Fruit fly (Drosophila melanogaster) whole organism, embryonic: ENCODE measurements around the gene Sec61alpha.

Source experiments
- Bteb2 ChIP-seq: fragments of 200-800 bp; sonication (Bioruptor generic); optimal IDR thresholded peaks from 2 replicates; lab custom pipeline; 2016; ENCODE audit warnings: missing biosample characterization, missing genetic modification characterization
- CG10543 ChIP-seq: fragments of 200-800 bp; sonication (Bioruptor generic); optimal IDR thresholded peaks from 3 replicates; lab custom pipeline; 2017; ENCODE audit warnings: missing biosample characterization, mild to moderate bottlenecking, missing genetic modification characterization, moderate library complexity
- CG10979 ChIP-seq: fragments of 200-800 bp; sonication (Bioruptor generic); optimal IDR thresholded peaks from 2 replicates; lab custom pipeline; 2018; ENCODE audit warnings: missing biosample characterization, mild to moderate bottlenecking, missing genetic modification characterization, moderate library complexity
- CG11093 ChIP-seq: fragments of 200-800 bp; sonication (Bioruptor generic); IDR thresholded peaks from 3 replicates; pipeline ENCODE4 v1.3.6; 2022; ENCODE audit warnings: missing biosample characterization, missing genetic modification characterization
- CG11398 ChIP-seq: fragments of 200-800 bp; sonication (Bioruptor generic); optimal IDR thresholded peaks from 2 replicates; lab custom pipeline; 2016; ENCODE audit warnings: missing biosample characterization, missing genetic modification characterization
- CG12391 ChIP-seq: fragments of 200-800 bp; sonication (Bioruptor generic); optimal IDR thresholded peaks from 3 replicates; lab custom pipeline; 2018; ENCODE audit warnings: missing biosample characterization, mild to moderate bottlenecking, missing genetic modification characterization, moderate library complexity
- CG14050 ChIP-seq: fragments of 200-800 bp; sonication (Bioruptor generic); IDR thresholded peaks from 3 replicates; pipeline ENCODE4 v1.3.6; 2022; ENCODE audit warnings: missing biosample characterization, missing genetic modification characterization
- CG1647 ChIP-seq: fragments of 200-800 bp; sonication (Bioruptor generic); optimal IDR thresholded peaks from 3 replicates; lab custom pipeline; 2016; ENCODE audit warnings: missing biosample characterization, missing genetic modification characterization
- CG17359 ChIP-seq: fragments of 200-800 bp; sonication (Bioruptor generic); optimal IDR thresholded peaks from 3 replicates; lab custom pipeline; 2018; ENCODE audit warnings: missing biosample characterization, mild to moderate bottlenecking, missing genetic modification characterization, moderate library complexity
- CG1832 ChIP-seq: fragments of 200-800 bp; sonication (Bioruptor generic); optimal IDR thresholded peaks from 2 replicates; lab custom pipeline; 2017; ENCODE audit warnings: missing biosample characterization, mild to moderate bottlenecking, missing genetic modification characterization, inconsistent platforms
- CG30431 ChIP-seq: fragments of 200-800 bp; sonication (Bioruptor generic); optimal IDR thresholded peaks from 2 replicates; lab custom pipeline; 2017; ENCODE audit warnings: missing biosample characterization, missing genetic modification characterization
- CG31388 ChIP-seq: fragments of 200-800 bp; sonication (Bioruptor generic); optimal IDR thresholded peaks from 2 replicates; lab custom pipeline; 2016; ENCODE audit warnings: missing biosample characterization, missing genetic modification characterization
- CG32767 ChIP-seq: fragments of 200-800 bp; sonication (Bioruptor generic); IDR thresholded peaks from 2 replicates; pipeline ENCODE4 v1.3.6; 2022; ENCODE audit warnings: missing biosample characterization, missing genetic modification characterization
- CG34224 ChIP-seq: fragments of 200-800 bp; sonication (Bioruptor generic); IDR thresholded peaks from 3 replicates; pipeline ENCODE4 v1.3.6; 2022; ENCODE audit warnings: missing biosample characterization, missing genetic modification characterization; ENCODE audit not compliant: partially characterized antibody
- CG5245 ChIP-seq: fragments of 200-800 bp; sonication (Bioruptor generic); optimal IDR thresholded peaks from 3 replicates; lab custom pipeline; 2016; ENCODE audit warnings: missing biosample characterization, missing genetic modification characterization
- CG5953 ChIP-seq: fragments of 200-800 bp; sonication (Bioruptor generic); IDR thresholded peaks from 2 replicates; pipeline ENCODE4 v1.3.6; 2022; ENCODE audit warnings: missing biosample characterization, missing genetic modification characterization
- CG6683 ChIP-seq: fragments of 200-800 bp; sonication (Bioruptor generic); optimal IDR thresholded peaks from 2 replicates; lab custom pipeline; 2017; ENCODE audit warnings: missing biosample characterization, mild to moderate bottlenecking, missing genetic modification characterization, missing genetic modification reagents
- CG9817 ChIP-seq: fragments of 200-800 bp; sonication (Bioruptor generic); optimal IDR thresholded peaks from 2 replicates; lab custom pipeline; 2018; ENCODE audit warnings: missing biosample characterization, mild to moderate bottlenecking, missing genetic modification characterization, moderate library complexity
- Camta ChIP-seq: fragments of 200-800 bp; sonication (Bioruptor generic); optimal IDR thresholded peaks from 2 replicates; lab custom pipeline; 2016; ENCODE audit warnings: missing biosample characterization, missing genetic modification characterization
- E2f2 ChIP-seq: fragments of 200-800 bp; sonication (Bioruptor generic); IDR thresholded peaks from 2 replicates; pipeline ENCODE4 v1.3.6; 2022; ENCODE audit warnings: missing biosample characterization, missing genetic modification characterization
- Eip74EF ChIP-seq, 2 experiments: fragments of 200-800 bp in 1 of 2; fragments of >200 bp in 1 of 2; sonication (Bioruptor generic) in 1 of 2; optimal IDR thresholded peaks; 2 replicates each; lab custom pipeline; 2017 to 2019; ENCODE audit warnings: missing biosample characterization in 2 of 2, missing genetic modification characterization in 2 of 2, mild to moderate bottlenecking in 1 of 2, moderate library complexity in 1 of 2
- Fer1 ChIP-seq: fragments of 200-800 bp; sonication (Bioruptor generic); optimal IDR thresholded peaks from 2 replicates; lab custom pipeline; 2017; ENCODE audit warnings: missing biosample characterization, mild to moderate bottlenecking, missing genetic modification characterization
- Fer3 ChIP-seq: fragments of 200-800 bp; sonication (Bioruptor generic); optimal IDR thresholded peaks from 2 replicates; lab custom pipeline; 2018; ENCODE audit warnings: missing biosample characterization, mild to moderate bottlenecking, missing genetic modification characterization, moderate library complexity
- GATAe ChIP-seq: fragments of 200-800 bp; sonication (Bioruptor generic); conservative IDR thresholded peaks from 2 replicates; pipeline ENCODE4 v1.3.6; 2022; ENCODE audit warnings: missing biosample characterization, missing genetic modification characterization
- Meics ChIP-seq: fragments of 200-800 bp; sonication (Bioruptor generic); optimal IDR thresholded peaks from 2 replicates; lab custom pipeline; 2017; ENCODE audit warnings: missing biosample characterization, mild to moderate bottlenecking, missing genetic modification characterization
- Mes4 ChIP-seq: fragments of 200-800 bp; sonication (Bioruptor generic); optimal IDR thresholded peaks from 2 replicates; lab custom pipeline; 2016; ENCODE audit warnings: missing biosample characterization, missing genetic modification characterization
- NC2α ChIP-seq: fragments of 200-800 bp; sonication (Bioruptor generic); optimal IDR thresholded peaks from 2 replicates; lab custom pipeline; 2016; ENCODE audit warnings: missing biosample characterization, missing genetic modification characterization
- NFAT ChIP-seq: fragments of 200-800 bp; sonication (Bioruptor generic); IDR thresholded peaks from 2 replicates; pipeline ENCODE4 v1.3.6; 2022; ENCODE audit warnings: missing biosample characterization, missing genetic modification characterization
- Side ChIP-seq: fragments of 200-800 bp; sonication (Bioruptor generic); optimal IDR thresholded peaks from 2 replicates; lab custom pipeline; 2016; ENCODE audit warnings: missing biosample characterization, missing genetic modification characterization
- Sry-δ ChIP-seq: fragments of 200-800 bp; sonication (Bioruptor generic); optimal IDR thresholded peaks from 2 replicates; lab custom pipeline; 2016; ENCODE audit warnings: missing biosample characterization, missing genetic modification characterization
- YL-1 ChIP-seq: fragments of 200-800 bp; sonication (Bioruptor generic); optimal IDR thresholded peaks from 3 replicates; lab custom pipeline; 2017; ENCODE audit warnings: missing biosample characterization, mild to moderate bottlenecking, missing genetic modification characterization
- amos ChIP-seq: fragments of 200-800 bp; sonication (Bioruptor generic); IDR thresholded peaks from 2 replicates; pipeline ENCODE4 v1.3.6; 2022; ENCODE audit warnings: missing biosample characterization, missing genetic modification characterization; ENCODE audit not compliant: partially characterized antibody
- crp ChIP-seq, 2 experiments: fragments of 200-800 bp; sonication (Bioruptor generic); optimal IDR thresholded peaks; 2 replicates in 1 of 2; 3 replicates in 1 of 2; lab custom pipeline; 2017; ENCODE audit warnings: missing biosample characterization in 2 of 2, missing genetic modification characterization in 2 of 2, mild to moderate bottlenecking in 1 of 2, moderate library complexity in 1 of 2
- gfzf ChIP-seq: fragments of 200-800 bp; sonication (Bioruptor generic); optimal IDR thresholded peaks from 2 replicates; lab custom pipeline; 2016; ENCODE audit warnings: missing biosample characterization, mild to moderate bottlenecking, missing genetic modification characterization, moderate library complexity
- jigr1 ChIP-seq: fragments of 200-800 bp; sonication (Bioruptor generic); IDR thresholded peaks from 3 replicates; pipeline ENCODE4 v1.3.6; 2022; ENCODE audit warnings: missing biosample characterization, missing genetic modification characterization
- kay ChIP-seq: fragments of 200-800 bp; sonication (Bioruptor generic); optimal IDR thresholded peaks from 2 replicates; lab custom pipeline; 2016; ENCODE audit warnings: missing biosample characterization, missing genetic modification characterization
- knrl ChIP-seq: fragments of 200-800 bp; sonication (Bioruptor generic); IDR thresholded peaks from 3 replicates; pipeline ENCODE4 v1.3.6; 2022; ENCODE audit warnings: missing biosample characterization, missing genetic modification characterization; ENCODE audit not compliant: partially characterized antibody
- lbe ChIP-seq: fragments of 200-800 bp; sonication (Bioruptor generic); optimal IDR thresholded peaks from 2 replicates; lab custom pipeline; 2016; ENCODE audit warnings: missing biosample characterization, mild to moderate bottlenecking, missing genetic modification characterization
- nom ChIP-seq: fragments of 200-800 bp; sonication (Bioruptor generic); optimal IDR thresholded peaks from 2 replicates; lab custom pipeline; 2017; ENCODE audit warnings: missing biosample characterization, missing genetic modification characterization, mild to moderate bottlenecking, moderate library complexity, missing genetic modification reagents
- otp ChIP-seq: fragments of 200-800 bp; sonication (Bioruptor generic); IDR thresholded peaks from 3 replicates; pipeline ENCODE4, ENCODE4 v1.3.6; 2022; ENCODE audit warnings: missing biosample characterization, missing genetic modification characterization
- pan ChIP-seq, 4 experiments: fragments of >200 bp in 3 of 4; fragments of 200-800 bp in 1 of 4; sonication (Bioruptor generic) in 1 of 4; optimal IDR thresholded peaks in 3 of 4; IDR thresholded peaks in 1 of 4; 2 replicates each; pipeline versions ENCODE4 v1.3.6 to Lab custom; 2017 to 2022; ENCODE audit warnings: missing biosample characterization in 2 of 4, missing genetic modification characterization in 2 of 4, mixed read lengths in 1 of 4
- pita ChIP-seq: fragments of 200-800 bp; sonication (Bioruptor generic); optimal IDR thresholded peaks from 2 replicates; lab custom pipeline; 2017; ENCODE audit warnings: missing biosample characterization, mild to moderate bottlenecking, missing genetic modification characterization
- pzg ChIP-seq: fragments of 200-800 bp; sonication (Bioruptor generic); optimal IDR thresholded peaks from 3 replicates; lab custom pipeline; 2018; ENCODE audit warnings: missing biosample characterization, mild to moderate bottlenecking, missing genetic modification characterization, moderate library complexity
- row ChIP-seq: fragments of 200-800 bp; sonication (Bioruptor generic); IDR thresholded peaks from 3 replicates; pipeline ENCODE4 v1.3.6; 2022; ENCODE audit warnings: missing biosample characterization, missing genetic modification characterization
- tna ChIP-seq: fragments of 200-800 bp; sonication (Bioruptor generic); IDR thresholded peaks from 2 replicates; pipeline ENCODE4 v1.3.6; 2022; ENCODE audit warnings: missing biosample characterization, missing genetic modification characterization; ENCODE audit not compliant: partially characterized antibody
- trem ChIP-seq: fragments of 200-800 bp; optimal IDR thresholded peaks from 3 replicates; lab custom pipeline; 2019; ENCODE audit warnings: missing biosample characterization, mild to moderate bottlenecking, missing genetic modification characterization, moderate library complexity
- usp ChIP-seq: fragments of >200 bp; optimal IDR thresholded peaks from 2 replicates; lab custom pipeline; 2017; ENCODE audit warnings: missing biosample characterization, missing genetic modification characterization

Sec61alpha gene

dm6 chr2L:6480212-6480994, at the start of gene Sec61alpha, which contains the start of gene Daxx (continued):
- TF ChIP-seq CG5245 (GFP tag; lab: Kevin White, UChicago) (peak; percentile 40), CG11398 (GFP tag; lab: Kevin White, UChicago) (peak; percentile 64), CG12391 (tag; lab: Kevin White, UChicago) (peak; percentile 87), trem (tag; lab: Kevin White, UChicago) (peak; percentile 74), usp (GFP tag; lab: Kevin White, UChicago) (no peak), NC2α (GFP tag; lab: Kevin White, UChicago) (peak; percentile 16), Mes4 (GFP tag; lab: Kevin White, UChicago) (peak; percentile 65), CG14050 (GFP tag; lab: Robert Waterston, UW) (peak; percentile 76), Bteb2 (GFP tag; lab: Kevin White, UChicago) (peak; percentile 82), CG1647 (GFP tag; lab: Kevin White, UChicago) (peak; percentile 76), kay (peak; percentile 65), lbe (GFP tag; lab: Kevin White, UChicago) (peak; percentile 76), gfzf (GFP tag; lab: Kevin White, UChicago) (peak; percentile 93), GATAe (peak; percentile 60; the same call in 1 of the 2 replicates), Fer3 (tag; lab: Kevin White, UChicago) (peak; percentile 82), CG30431 (GFP tag; lab: Kevin White, UChicago) (peak; percentile 60), crp (GFP tag; optimal IDR thresholded peaks at IDR 0.05; lab: Kevin White, UChicago) (peak in 1 of 2 experiments; percentile 65), E2f2 (GFP tag; lab: Robert Waterston, UW) (peak; percentile 69), CG6683 (GFP tag; lab: Kevin White, UChicago) (peak; percentile 16), jigr1 (GFP tag; lab: Robert Waterston, UW) (peak; percentile 69; the same call in 2 of the 3 replicates), CG11093 (peak; percentile 60; the same call in 1 of the 3 replicates), amos (GFP tag; lab: Robert Waterston, UW) (peak; percentile 100), pzg (GFP tag; lab: Kevin White, UChicago) (peak; percentile 89), CG1832 (no peak), CG34224 (GFP tag; lab: Robert Waterston, UW) (peak; percentile 99), Sry-δ (peak; percentile 100), CG10979 (tag; lab: Kevin White, UChicago) (peak; percentile 68), CG17359 (tag; lab: Kevin White, UChicago) (peak; percentile 75), Side (GFP tag; lab: Kevin White, UChicago) (peak; percentile 83), nom (no peak), pan (optimal IDR thresholded peaks at IDR 0.05; lab: Kevin White, UChicago) (no peak), pan (GFP tag; optimal IDR thresholded peaks at IDR 0.05 in 1 of 2, IDR thresholded peaks at IDR 0.05 in 1 of 2) (peak in 1 of 2 experiments; percentile 84), YL-1 (GFP tag; lab: Kevin White, UChicago) (peak; percentile 9), tna (GFP tag; lab: Robert Waterston, UW) (peak; percentile 100), CG9817 (peak; percentile 88), otp (GFP tag; lab: Robert Waterston, UW) (peak; percentile 71; the same call in 2 of the 3 replicates), CG31388 (GFP tag; lab: Kevin White, UChicago) (peak; percentile 1), pita (no peak), row (GFP tag; lab: Robert Waterston, UW) (peak; percentile 94), Meics (GFP tag; lab: Kevin White, UChicago) (peak; percentile 78), knrl (GFP tag; lab: Robert Waterston, UW) (peak; percentile 100), NFAT (peak; percentile 87), Camta (GFP tag; lab: Kevin White, UChicago) (peak; percentile 74), CG32767 (GFP tag; lab: Robert Waterston, UW) (peak; percentile 64), CG5953 (GFP tag; lab: Robert Waterston, UW) (peak; percentile 66), CG10543 (GFP tag; lab: Kevin White, UChicago) (peak; percentile 76), Eip74EF (GFP tag; optimal IDR thresholded peaks at IDR 0.05; lab: Kevin White, UChicago) (peak in 1 of 2 experiments; percentile 72), Fer1 (GFP tag; lab: Kevin White, UChicago) (peak; percentile 67)
